Worm (Caenorhabditis elegans) whole organism, mixed stage, embryonic: ENCODE data around the gene C35D10.3.

Source experiments
- M03D4.4 ChIP-seq: sonication (generic microtip); optimal IDR thresholded peaks from 2 replicates; lab custom pipeline; 2017; ENCODE audit warnings: mild to moderate bottlenecking, missing genetic modification characterization, missing compliant biosample characterization
- bed-3 ChIP-seq: fragments of 200-800 bp; sonication (Bioruptor generic); optimal IDR thresholded peaks from 3 replicates; lab custom pipeline; 2018; ENCODE audit warnings: mild to moderate bottlenecking, missing genetic modification characterization, moderate library complexity, missing compliant biosample characterization
- blmp-1 ChIP-seq: fragments of 150-350 bp; optimal IDR thresholded peaks from 2 replicates; lab custom pipeline; 2014; ENCODE audit warnings: missing biosample characterization, missing genetic modification characterization
- ceh-39 ChIP-seq: fragments of 150-350 bp; optimal IDR thresholded peaks from 2 replicates; lab custom pipeline; 2014; ENCODE audit warnings: missing biosample characterization, missing genetic modification characterization
- ceh-43 ChIP-seq: fragments of 200-800 bp; sonication (Bioruptor generic); optimal IDR thresholded peaks from 2 replicates; lab custom pipeline; 2018; ENCODE audit warnings: mild to moderate bottlenecking, missing genetic modification characterization, moderate library complexity, missing compliant biosample characterization
- ceh-83 ChIP-seq: fragments of 200-800 bp; sonication (Bioruptor generic); optimal IDR thresholded peaks from 2 replicates; lab custom pipeline; 2018; ENCODE audit warnings: mild to moderate bottlenecking, missing genetic modification characterization, missing compliant biosample characterization
- ces-1 ChIP-seq: fragments of 150-350 bp; optimal IDR thresholded peaks from 2 replicates; lab custom pipeline; 2014; ENCODE audit warnings: missing biosample characterization, missing genetic modification reagents, missing genetic modification characterization
- cnd-1 ChIP-seq: fragments of 200-800 bp; sonication (Bioruptor generic); optimal IDR thresholded peaks from 2 replicates; lab custom pipeline; 2018; ENCODE audit warnings: mild to moderate bottlenecking, missing genetic modification characterization, missing compliant biosample characterization
- drap-1 ChIP-seq: fragments of 200-800 bp; sonication (Bioruptor generic); optimal IDR thresholded peaks from 3 replicates; lab custom pipeline; 2018; ENCODE audit warnings: mild to moderate bottlenecking, missing genetic modification characterization, missing compliant biosample characterization
- elt-1 ChIP-seq: sonication (generic microtip); optimal IDR thresholded peaks from 2 replicates; lab custom pipeline; 2017; ENCODE audit warnings: missing genetic modification characterization, mild to moderate bottlenecking, missing compliant biosample characterization, antibody characterized with exemption, moderate library complexity, borderline replicate concordance; ENCODE audit not compliant: insufficient read depth
- elt-3 ChIP-seq: fragments of 150-350 bp; optimal IDR thresholded peaks from 2 replicates; lab custom pipeline; 2014; ENCODE audit warnings: missing biosample characterization, missing genetic modification characterization
- flh-1 ChIP-seq: fragments of 200-800 bp; sonication (Bioruptor generic); optimal IDR thresholded peaks from 2 replicates; lab custom pipeline; 2018; ENCODE audit warnings: mild to moderate bottlenecking, missing genetic modification characterization, moderate library complexity, missing compliant biosample characterization
- ham-2 ChIP-seq: fragments of 200-800 bp; sonication (Bioruptor generic); optimal IDR thresholded peaks from 2 replicates; lab custom pipeline; 2018; ENCODE audit warnings: mild to moderate bottlenecking, missing genetic modification characterization, missing compliant biosample characterization
- hlh-1 ChIP-seq: fragments of 150-350 bp; optimal IDR thresholded peaks from 2 replicates; lab custom pipeline; 2014; ENCODE audit warnings: missing biosample characterization, missing genetic modification reagents, missing genetic modification characterization
- lin-13 ChIP-seq: fragments of 150-350 bp; optimal IDR thresholded peaks from 2 replicates; lab custom pipeline; 2014; ENCODE audit warnings: missing biosample characterization, missing genetic modification characterization
- lin-32 ChIP-seq: fragments of 200-800 bp; sonication (Bioruptor generic); optimal IDR thresholded peaks from 2 replicates; lab custom pipeline; 2018; ENCODE audit warnings: mild to moderate bottlenecking, missing genetic modification characterization, missing compliant biosample characterization
- lsy-2 ChIP-seq: fragments of 150-350 bp; optimal IDR thresholded peaks from 2 replicates; lab custom pipeline; 2014; ENCODE audit warnings: missing biosample characterization, missing genetic modification characterization
- mab-5 ChIP-seq: fragments of 150-350 bp; optimal IDR thresholded peaks from 2 replicates; lab custom pipeline; 2014; ENCODE audit warnings: missing biosample characterization, missing genetic modification characterization
- mep-1 ChIP-seq: fragments of 150-350 bp; optimal IDR thresholded peaks from 2 replicates; lab custom pipeline; 2017; ENCODE audit warnings: missing biosample characterization, missing genetic modification reagents, missing genetic modification characterization, inconsistent platforms
- mls-2 ChIP-seq: sonication (generic microtip); optimal IDR thresholded peaks from 2 replicates; lab custom pipeline; 2016; ENCODE audit warnings: mild to moderate bottlenecking, missing genetic modification characterization, moderate library complexity, missing compliant biosample characterization
- nhr-12 ChIP-seq: fragments of 150-350 bp; optimal IDR thresholded peaks from 2 replicates; lab custom pipeline; 2014; ENCODE audit warnings: missing biosample characterization, missing genetic modification characterization
- nhr-2 ChIP-seq: fragments of 150-350 bp; optimal IDR thresholded peaks from 2 replicates; lab custom pipeline; 2014; ENCODE audit warnings: missing biosample characterization, missing genetic modification characterization
- nhr-237 ChIP-seq: fragments of 150-350 bp; optimal IDR thresholded peaks from 2 replicates; lab custom pipeline; 2014; ENCODE audit warnings: missing biosample characterization, missing genetic modification characterization
- nhr-28 ChIP-seq: fragments of 150-350 bp; optimal IDR thresholded peaks from 2 replicates; lab custom pipeline; 2014; ENCODE audit warnings: missing biosample characterization, missing genetic modification characterization
- pha-4 ChIP-seq: fragments of 150-350 bp; optimal IDR thresholded peaks from 2 replicates; lab custom pipeline; 2018; ENCODE audit warnings: missing biosample characterization, missing genetic modification reagents, missing genetic modification characterization
- sem-2 ChIP-seq: fragments of 200-800 bp; sonication (Bioruptor generic); optimal IDR thresholded peaks from 2 replicates; lab custom pipeline; 2018; ENCODE audit warnings: mild to moderate bottlenecking, missing genetic modification characterization, missing compliant biosample characterization
- sptf-1 ChIP-seq: sonication (generic microtip); optimal IDR thresholded peaks from 2 replicates; lab custom pipeline; 2017; ENCODE audit warnings: mild to moderate bottlenecking, missing genetic modification characterization, moderate library complexity, missing compliant biosample characterization
- tbx-8 ChIP-seq: fragments of 200-800 bp; sonication (Bioruptor generic); optimal IDR thresholded peaks from 2 replicates; lab custom pipeline; 2018; ENCODE audit warnings: mild to moderate bottlenecking, missing genetic modification characterization, moderate library complexity, missing compliant biosample characterization
- unc-120 ChIP-seq: sonication (generic microtip); optimal IDR thresholded peaks from 2 replicates; lab custom pipeline; 2017; ENCODE audit warnings: missing genetic modification characterization, missing compliant biosample characterization; ENCODE audit not compliant: poor library complexity, severe bottlenecking
- unc-39 ChIP-seq: fragments of 150-350 bp; optimal IDR thresholded peaks from 2 replicates; lab custom pipeline; 2014; ENCODE audit warnings: missing biosample characterization, missing genetic modification characterization
- unc-62 ChIP-seq: fragments of 150-350 bp; optimal IDR thresholded peaks from 2 replicates; lab custom pipeline; 2014; ENCODE audit warnings: missing biosample characterization, missing genetic modification reagents, missing genetic modification characterization
- zip-8 ChIP-seq: fragments of 150-350 bp; optimal IDR thresholded peaks from 2 replicates; lab custom pipeline; 2014; ENCODE audit warnings: missing biosample characterization, missing genetic modification characterization
- ztf-11 ChIP-seq: fragments of 150-350 bp; optimal IDR thresholded peaks from 2 replicates; lab custom pipeline; 2014; ENCODE audit warnings: missing biosample characterization, missing genetic modification characterization

Gene C35D10.3

DNA sequence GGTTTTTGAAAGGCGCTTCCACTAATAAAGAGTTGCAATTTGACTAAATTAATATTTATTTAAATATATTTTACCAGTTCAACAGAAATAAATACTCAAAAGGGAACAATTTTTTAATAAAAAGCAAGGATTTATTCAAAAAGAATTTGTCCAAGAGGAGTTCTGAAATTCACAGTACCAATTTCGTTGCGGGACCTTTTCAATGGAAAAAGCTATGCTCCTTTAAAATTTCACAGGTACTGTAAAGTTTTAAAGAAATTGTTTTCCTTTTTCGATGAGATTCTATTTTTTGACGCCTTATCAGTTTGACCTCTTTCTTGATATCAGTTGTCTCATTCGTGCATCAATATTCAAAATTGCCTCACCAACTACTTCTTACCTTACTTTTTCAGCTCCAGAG, 31.5 kb downstream of the C35D10.3 start, which contains the start of gene tag-340:
Gene tag-340, plus strand, starts transcription at position 249 of the 400 bp plus-strand sequence.
- TF ChIP-seq drap-1 (GFP tag; lab: Kevin White, UChicago): no peak
- TF ChIP-seq bed-3: no peak
- TF ChIP-seq unc-62 (GFP tag; lab: Kevin White, UChicago): no peak
- TF ChIP-seq unc-39 (tag; lab: Kevin White, UChicago): no peak
- no peak for TF ChIP-seq ceh-43 (GFP tag; lab: Kevin White, UChicago)
- TF ChIP-seq nhr-28 (tag; lab: Kevin White, UChicago): no peak
- no peak for TF ChIP-seq elt-1

DNA sequence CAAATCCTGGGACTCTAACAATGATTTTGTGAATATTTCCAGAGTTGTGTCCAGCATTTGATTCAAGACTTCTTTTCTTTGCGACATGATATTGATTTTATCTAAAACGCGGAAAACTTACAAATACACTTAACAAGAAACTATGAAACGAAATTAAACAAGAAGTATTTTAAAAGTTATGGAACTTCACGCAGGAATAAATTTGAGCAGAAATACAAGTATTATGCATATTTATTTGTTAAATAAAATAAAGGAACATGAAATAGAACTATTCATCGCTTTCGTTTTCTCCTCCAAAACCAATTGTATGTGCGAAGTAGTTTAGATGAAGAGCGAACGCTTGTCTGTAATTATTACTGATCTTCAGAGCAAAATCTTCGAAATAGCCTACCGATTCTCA, 35.1 kb downstream of the C35D10.3 start, which contains the start of gene kbp-2:
Gene kbp-2, minus strand, starts transcription at position 101 of the 400 bp plus-strand sequence.
- no peak for TF ChIP-seq pha-4 (tag; lab: Kevin White, UChicago)
- no peak for TF ChIP-seq lin-32 (GFP tag; lab: Kevin White, UChicago)
- TF ChIP-seq ces-1: no peak
- no peak for TF ChIP-seq sptf-1 (tag; lab: Kevin White, UChicago)
- TF ChIP-seq mep-1: no peak
- no peak for TF ChIP-seq lsy-2 (tag; lab: Kevin White, UChicago)
- TF ChIP-seq unc-62 (GFP tag; lab: Kevin White, UChicago): no peak
- no peak for TF ChIP-seq sem-2 (GFP tag; lab: Kevin White, UChicago)
- no peak for TF ChIP-seq flh-1 (GFP tag; lab: Kevin White, UChicago)
- TF ChIP-seq ztf-11: no peak
- TF ChIP-seq elt-1: no peak
- TF ChIP-seq hlh-1 (tag; lab: Kevin White, UChicago): no peak
- no peak for TF ChIP-seq nhr-28 (tag; lab: Kevin White, UChicago)
- TF ChIP-seq unc-120 (tag; lab: Kevin White, UChicago): no peak
- no peak for TF ChIP-seq M03D4.4 (tag; lab: Kevin White, UChicago)
- TF ChIP-seq cnd-1 (tag; lab: Kevin White, UChicago): no peak
- TF ChIP-seq lin-13 (tag; lab: Kevin White, UChicago): no peak

DNA sequence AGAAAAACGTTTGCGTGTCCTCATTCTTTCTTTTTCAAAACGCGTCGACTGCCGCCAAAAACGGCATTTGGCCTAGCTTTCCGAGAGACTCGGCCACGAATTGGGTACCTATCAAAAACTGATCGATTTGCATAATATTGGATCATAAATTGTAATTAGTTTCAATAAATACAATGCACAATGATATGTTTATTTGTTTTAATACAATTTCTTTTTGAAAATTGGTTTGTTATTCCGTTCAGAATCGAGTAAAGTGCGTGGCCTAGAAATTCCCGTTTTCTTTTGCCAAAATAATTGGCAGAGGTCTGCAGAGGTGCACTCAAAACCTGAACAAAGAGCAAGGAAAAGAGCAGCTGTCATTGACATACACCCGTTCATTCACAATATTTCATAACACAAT, 36.7 kb downstream of the C35D10.3 start, which contains the start of gene F26F4.8:
Gene F26F4.8, minus strand, starts transcription at position 69 of the 400 bp plus-strand sequence.
- TF ChIP-seq hlh-1 (tag; lab: Kevin White, UChicago): peak; percentile 37
- TF ChIP-seq ceh-43 (GFP tag; lab: Kevin White, UChicago): peak; percentile 19
- TF ChIP-seq lin-32 (GFP tag; lab: Kevin White, UChicago): peak; percentile 2
- no peak for TF ChIP-seq lin-13 (tag; lab: Kevin White, UChicago)
- no peak for TF ChIP-seq mab-5 (tag; lab: Kevin White, UChicago)
- TF ChIP-seq zip-8 (tag; lab: Kevin White, UChicago): no peak
- peak; percentile 43 for TF ChIP-seq ceh-83 (GFP tag; lab: Kevin White, UChicago)
- no peak for TF ChIP-seq ham-2 (GFP tag; lab: Kevin White, UChicago)
- TF ChIP-seq unc-120 (tag; lab: Kevin White, UChicago): peak; percentile 92
- peak; percentile 26 for TF ChIP-seq sptf-1 (tag; lab: Kevin White, UChicago)
- peak; percentile 2 for TF ChIP-seq ces-1
- no peak for TF ChIP-seq nhr-2
- TF ChIP-seq blmp-1 (tag; lab: Kevin White, UChicago): no peak
- TF ChIP-seq mep-1: peak; percentile 18

DNA sequence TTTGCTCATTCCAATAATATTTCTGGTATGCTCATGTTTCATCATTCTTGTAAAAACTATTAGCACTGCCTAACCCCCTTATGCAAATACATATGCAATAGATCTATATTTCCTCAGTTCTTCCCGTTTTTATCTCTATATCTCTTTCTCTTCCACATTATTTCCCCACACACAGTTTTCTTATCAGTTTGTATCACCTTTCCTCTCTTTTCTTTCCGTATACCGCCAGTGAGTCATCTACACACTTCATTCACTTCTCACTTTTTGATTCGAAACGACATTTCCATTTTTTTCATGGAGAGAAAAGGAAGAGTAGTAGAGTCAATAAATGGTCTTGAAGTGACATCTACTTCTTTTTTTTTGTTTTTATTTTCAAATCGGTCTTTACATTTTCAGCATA, 37.6 kb downstream of the C35D10.3 start:
- TF ChIP-seq elt-1 (no peak), unc-62 (GFP tag; lab: Kevin White, UChicago) (no peak), ces-1 (no peak), ceh-43 (GFP tag; lab: Kevin White, UChicago) (no peak), ceh-39 (tag; lab: Kevin White, UChicago) (no peak), mep-1 (no peak)
- TF ChIP-seq, all 35 proteins: peak for 0

DNA sequence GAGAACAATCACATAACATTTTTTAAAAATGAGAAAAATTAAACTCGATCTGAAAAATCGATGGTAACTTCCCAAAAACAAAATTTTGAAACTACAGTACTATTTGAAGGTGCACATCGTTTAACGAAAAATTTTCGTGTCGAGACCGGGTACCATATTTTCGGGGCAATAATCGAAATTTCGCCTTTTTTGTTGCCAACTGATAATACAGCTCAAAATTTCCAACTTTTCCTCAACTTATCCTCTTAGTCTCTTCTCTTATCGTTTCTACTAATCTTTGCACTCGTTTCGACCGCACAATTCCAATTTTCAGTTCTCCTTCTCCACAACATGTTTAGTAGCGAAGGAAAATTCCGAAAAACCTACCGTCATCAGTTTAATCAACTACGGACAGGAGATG, 38.2 kb downstream of the C35D10.3 start, which contains the start of gene rom-1:
Gene rom-1, plus strand, starts transcription at position 301 of the 400 bp plus-strand sequence.
- TF ChIP-seq nhr-12 (tag; lab: Kevin White, UChicago) (no peak), ceh-39 (tag; lab: Kevin White, UChicago) (no peak), nhr-237 (tag; lab: Kevin White, UChicago) (no peak), mep-1 (no peak), unc-39 (tag; lab: Kevin White, UChicago) (no peak), unc-62 (GFP tag; lab: Kevin White, UChicago) (no peak), elt-1 (no peak), elt-3 (tag; lab: Kevin White, UChicago) (no peak), mls-2 (tag; lab: Kevin White, UChicago) (no peak), ham-2 (GFP tag; lab: Kevin White, UChicago) (no peak), pha-4 (tag; lab: Kevin White, UChicago) (no peak), nhr-28 (tag; lab: Kevin White, UChicago) (no peak), flh-1 (GFP tag; lab: Kevin White, UChicago) (no peak), tbx-8 (GFP tag; lab: Kevin White, UChicago) (no peak), drap-1 (GFP tag; lab: Kevin White, UChicago) (no peak), M03D4.4 (tag; lab: Kevin White, UChicago) (no peak), unc-120 (tag; lab: Kevin White, UChicago) (no peak), ztf-11 (no peak), ceh-43 (GFP tag; lab: Kevin White, UChicago) (no peak), mab-5 (tag; lab: Kevin White, UChicago) (no peak)
- TF ChIP-seq, all 35 proteins: peak for 0
